Fruit fly (Drosophila melanogaster) whole organism, prepupa: ENCODE measurements around the gene HDAC1.

Experiments
- CG16779 ChIP-seq: fragments of 200-800 bp; sonication (Bioruptor generic); optimal IDR thresholded peaks from 3 replicates; lab custom pipeline; 2017; ENCODE audit warnings: missing biosample characterization, mild to moderate bottlenecking, missing genetic modification characterization
- CG9139 ChIP-seq: fragments of 200-800 bp; sonication (Bioruptor generic); optimal IDR thresholded peaks from 3 replicates; lab custom pipeline; 2017; ENCODE audit warnings: missing biosample characterization, mild to moderate bottlenecking, missing genetic modification characterization
- fkh ChIP-seq: fragments of 200-800 bp; sonication (Bioruptor generic); optimal IDR thresholded peaks from 3 replicates; lab custom pipeline; 2017; ENCODE audit warnings: missing biosample characterization, mild to moderate bottlenecking, missing genetic modification characterization, moderate library complexity

DNA sequence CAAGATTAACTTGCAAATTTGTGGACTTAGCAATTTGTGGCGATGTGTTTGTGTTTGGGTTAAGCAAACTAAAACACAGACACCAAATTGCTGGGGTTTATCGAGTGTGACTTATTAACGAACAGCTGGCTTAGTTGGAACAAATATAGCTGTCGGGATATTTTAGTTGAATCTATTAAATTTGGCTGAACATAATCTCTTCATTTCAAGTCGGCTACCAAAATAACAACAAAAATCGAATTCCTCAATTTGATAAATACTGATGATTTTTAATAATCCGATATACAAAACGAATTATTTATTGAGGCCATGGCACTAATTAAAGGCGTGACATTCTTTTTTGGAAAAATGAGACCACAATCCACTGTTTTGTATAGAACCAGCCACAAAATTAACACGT lies 40.8 kb downstream of the HDAC1 start, which contains the start of gene CG32236:
- TF ChIP-seq CG9139 (GFP tag; lab: Kevin White, UChicago) (no peak), fkh (GFP tag; lab: Kevin White, UChicago) (no peak), CG16779 (tag; lab: Kevin White, UChicago) (no peak)
